Worm (Caenorhabditis elegans): ENCODE measurements around the gene ham-3.

ce11 chrIII:10118818-10119217, 1.8 kb upstream of the ham-3 start, which contains the start of gene ZK1128.3:
- TF ChIP-seq him-1 (tag; optimal IDR thresholded peaks at IDR 0.05) = no peak
- TF ChIP-seq dao-5 (tag; optimal IDR thresholded peaks at IDR 0.05) = no peak
